Worm (Caenorhabditis elegans): ENCODE results near the gene gpa-2.
A peak's percentile ranks its signal among the peaks of the same experiment; 100 is the strongest.

Gene gpa-2

DNA sequence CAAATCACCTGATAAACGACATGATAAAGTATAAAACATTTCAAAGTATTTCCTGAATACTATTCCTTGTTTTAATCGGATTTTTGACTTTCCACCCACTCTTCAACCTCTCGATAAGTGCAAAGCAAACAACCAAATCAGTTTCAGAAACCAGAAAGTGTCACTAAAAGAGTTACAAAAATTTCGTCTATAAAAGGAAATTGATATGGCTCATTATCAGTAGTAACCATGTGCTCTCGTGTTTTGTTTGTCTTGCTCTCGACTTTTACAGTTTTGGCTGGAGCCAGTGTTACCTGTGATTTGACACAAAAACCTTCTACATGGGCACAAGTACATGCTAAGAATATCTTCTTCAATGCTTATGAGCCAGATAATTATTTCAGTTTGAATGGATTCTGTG is 12.9 kb downstream of the gpa-2 start, which contains the start of gene F52E1.14:
F52E1.14 (plus strand) TSS at position 207 of the 400 bp plus-strand sequence.
- TF ChIP-seq aly-2 (tag; optimal IDR thresholded peaks at IDR 0.05) (no peak), lin-35 (GFP tag; optimal IDR thresholded peaks at IDR 0.05) (peak in 1 of 2 experiments; percentile 45), pqm-1 (tag; optimal IDR thresholded peaks at IDR 0.05) (no peak), jun-1 (tag; optimal IDR thresholded peaks at IDR 0.05) (peak; percentile 24), elt-3 (tag; optimal IDR thresholded peaks at IDR 0.05) (no peak), nhr-71 (tag; optimal IDR thresholded peaks at IDR 0.05) (peak; percentile 14), elt-2 (tag; optimal IDR thresholded peaks at IDR 0.05) (peak; percentile 95)

DNA sequence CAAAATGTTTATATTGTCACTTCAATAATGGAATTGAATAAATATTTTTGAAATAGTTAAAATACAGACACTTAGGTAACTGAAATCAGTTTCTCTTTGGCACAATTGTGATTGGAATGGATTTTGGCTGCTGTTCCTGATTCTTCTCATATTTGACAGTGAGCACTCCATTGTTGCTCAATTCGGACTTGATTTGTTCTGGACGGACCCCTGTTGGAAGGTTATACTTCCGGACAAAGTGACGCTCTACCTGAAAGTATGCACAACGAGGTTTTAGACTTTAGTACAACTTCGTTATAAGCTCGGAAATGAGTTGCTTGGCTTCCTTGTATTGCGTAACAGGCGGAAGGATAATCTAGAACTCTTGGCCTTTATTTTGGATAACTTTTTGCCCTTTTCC is 14.0 kb downstream of the gpa-2 start:
- TF ChIP-seq lir-3 (tag; optimal IDR thresholded peaks at IDR 0.05; ENCODE audit: poor library complexity) (no peak), dpl-1 (GFP tag; optimal IDR thresholded peaks at IDR 0.05) (no peak)

DNA sequence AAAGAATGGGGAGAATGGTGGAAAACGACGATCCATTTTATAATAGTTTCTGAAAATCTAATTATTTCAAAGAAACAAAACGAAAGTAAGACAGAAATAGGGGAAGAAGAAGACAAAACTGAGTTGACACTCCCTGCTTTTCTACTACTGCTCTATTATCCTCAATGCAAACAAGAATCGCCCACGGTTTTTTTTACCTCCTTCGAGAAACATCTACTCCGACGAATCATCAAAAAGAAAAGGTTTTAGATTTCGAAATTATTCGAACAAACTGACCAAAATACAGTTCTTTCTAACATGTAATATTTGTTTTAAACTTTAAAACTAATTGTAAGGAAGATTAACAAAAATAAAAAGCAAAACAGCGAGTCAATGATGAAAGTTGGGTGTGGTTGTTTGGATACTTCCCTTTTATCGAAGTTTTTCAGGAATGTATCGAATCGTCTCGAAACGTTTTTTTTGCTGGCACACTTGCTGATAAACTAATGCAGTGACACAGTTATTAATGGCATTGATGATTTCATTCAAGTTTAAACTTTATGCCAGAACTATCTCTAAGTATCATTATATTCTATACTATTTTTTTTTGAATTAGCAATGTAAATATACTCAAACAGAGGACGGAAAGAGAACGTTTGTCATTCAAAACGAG is 15.2 kb downstream of the gpa-2 start, which contains the start of gene hsp-17:
hsp-17 (minus strand) TSS at position 51 of the 652 bp plus-strand sequence.
- TF ChIP-seq efl-1 (optimal IDR thresholded peaks at IDR 0.05) (no peak), efl-1 (GFP tag; optimal IDR thresholded peaks at IDR 0.05 in 1 of 2) (peak in 1 of 2 experiments; percentile 45), blmp-1 (tag; optimal IDR thresholded peaks at IDR 0.05) (no peak), fkh-8 (tag; optimal IDR thresholded peaks at IDR 0.05) (no peak), swsn-7 (tag; optimal IDR thresholded peaks at IDR 0.05) (no peak), unc-98 (GFP tag; IDR thresholded peaks at IDR 0.05) (no peak), unc-30 (tag; optimal IDR thresholded peaks at IDR 0.05) (no peak), ceh-90 (tag; optimal IDR thresholded peaks at IDR 0.05) (no peak), nhr-237 (tag; optimal IDR thresholded peaks at IDR 0.05) (no peak), C16A3.4 (tag; optimal IDR thresholded peaks at IDR 0.05) (no peak), hpl-2 (GFP tag; optimal IDR thresholded peaks at IDR 0.05) (no peak), isw-1 (GFP tag; IDR thresholded peaks at IDR 0.05) (no peak), snpc-4 (tag; optimal IDR thresholded peaks at IDR 0.05) (no peak), sptf-1 (tag; optimal IDR thresholded peaks at IDR 0.05) (no peak), nhr-76 (tag; optimal IDR thresholded peaks at IDR 0.05) (no peak), fkh-4 (tag; optimal IDR thresholded peaks at IDR 0.05; ENCODE audit: borderline replicate concordance) (no peak), lin-39 (tag; optimal IDR thresholded peaks at IDR 0.05) (no peak), pqm-1 (tag; optimal IDR thresholded peaks at IDR 0.05) (peak; percentile 24), mdl-1 (tag; optimal IDR thresholded peaks at IDR 0.05) (no peak), elt-2 (tag; optimal IDR thresholded peaks at IDR 0.05) (peak; percentile 66), efl-3 (GFP tag; optimal IDR thresholded peaks at IDR 0.05) (no peak)

DNA sequence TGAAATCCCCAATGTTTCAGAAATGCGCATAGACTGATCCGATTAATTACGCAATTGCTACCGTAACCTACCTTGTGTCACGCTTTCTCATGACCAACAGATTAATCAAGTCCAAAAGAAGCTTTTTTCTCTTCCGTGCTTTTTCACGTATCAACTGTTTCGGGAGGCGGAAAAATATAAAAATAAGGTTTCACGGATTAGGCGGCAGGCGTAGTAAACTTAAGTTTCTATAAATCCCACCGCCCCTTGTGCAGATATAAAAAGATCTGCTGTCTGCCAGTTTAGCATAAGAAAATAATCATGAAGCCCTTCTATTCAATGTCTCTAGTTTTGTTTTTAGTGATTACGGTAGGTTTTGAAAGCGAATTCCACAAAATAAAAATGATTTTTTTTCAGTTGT is 16.3 kb downstream of the gpa-2 start, which contains the start of gene gcy-7:
gcy-7 (plus strand) TSS at position 301 of the 400 bp plus-strand sequence.
- TF ChIP-seq ceh-63 (GFP tag; optimal IDR thresholded peaks at IDR 0.05) (no peak), tlp-1 (tag; optimal IDR thresholded peaks at IDR 0.05) (no peak), Y116A8C.19 (tag; optimal IDR thresholded peaks at IDR 0.05; ENCODE audit: borderline replicate concordance) (no peak), fkh-10 (GFP tag; optimal IDR thresholded peaks at IDR 0.05) (no peak), C34B4.2 (tag; optimal IDR thresholded peaks at IDR 0.05) (no peak)

DNA sequence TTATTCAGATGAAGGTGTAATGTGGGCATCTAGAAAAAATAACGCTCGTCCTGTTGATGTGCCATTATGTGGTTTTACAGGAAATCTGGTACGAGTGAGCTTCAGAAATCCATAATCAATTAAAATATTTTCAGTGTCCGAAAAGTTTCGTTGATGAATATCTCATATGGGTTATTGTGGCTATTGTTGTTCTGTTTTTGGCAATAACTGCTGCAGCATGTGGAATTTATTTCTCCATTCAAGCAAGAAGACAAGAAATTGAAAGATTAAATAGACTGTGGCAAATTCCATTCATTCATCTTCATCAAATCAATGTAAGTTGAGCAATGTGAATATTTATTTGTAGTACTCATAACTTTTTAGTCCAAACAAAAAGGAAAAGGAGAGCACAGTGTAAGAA is 18.5 kb downstream of the gpa-2 start:
- TF ChIP-seq hlh-4 (tag; optimal IDR thresholded peaks at IDR 0.05) (no peak), ama-1 (optimal IDR thresholded peaks at IDR 0.05) (no peak), fkh-8 (tag; optimal IDR thresholded peaks at IDR 0.05) (no peak), sox-4 (tag; optimal IDR thresholded peaks at IDR 0.05) (no peak), nhr-11 (tag; optimal IDR thresholded peaks at IDR 0.05) (no peak), xbp-1 (tag; optimal IDR thresholded peaks at IDR 0.05) (no peak), pqm-1 (tag; optimal IDR thresholded peaks at IDR 0.05) (no peak), fos-1 (tag; optimal IDR thresholded peaks at IDR 0.05) (no peak), swsn-7 (tag; optimal IDR thresholded peaks at IDR 0.05) (no peak), aha-1 (tag; optimal IDR thresholded peaks at IDR 0.05) (no peak), dsc-1 (tag; optimal IDR thresholded peaks at IDR 0.05) (no peak), C16A3.4 (tag; optimal IDR thresholded peaks at IDR 0.05) (no peak)

All from whole organism, L1 larva.